Worm (Caenorhabditis elegans) whole organism, early embryonic: ENCODE results near the gene F15B9.10.

Experiments
- B0310.2 ChIP-seq: sonication (generic microtip); optimal IDR thresholded peaks from 2 replicates; lab custom pipeline; 2016; ENCODE audit warnings: mild to moderate bottlenecking, missing genetic modification characterization, missing compliant biosample characterization
- F13C5.2 ChIP-seq: sonication (generic microtip); optimal IDR thresholded peaks from 2 replicates; lab custom pipeline; 2017; ENCODE audit warnings: mild to moderate bottlenecking, missing genetic modification characterization, inconsistent platforms, missing compliant biosample characterization
- aly-1 ChIP-seq: sonication (generic microtip); optimal IDR thresholded peaks from 2 replicates; lab custom pipeline; 2016; ENCODE audit warnings: missing genetic modification characterization, missing compliant biosample characterization
- ama-1 ChIP-seq: fragments of 150-350 bp; optimal IDR thresholded peaks from 2 replicates; lab custom pipeline; 2014
- ceh-13 ChIP-seq: fragments of 200-800 bp; sonication (Bioruptor generic); optimal IDR thresholded peaks from 2 replicates; lab custom pipeline; 2018; ENCODE audit warnings: mild to moderate bottlenecking, missing genetic modification characterization, missing compliant biosample characterization
- ceh-36 ChIP-seq: sonication (generic microtip); optimal IDR thresholded peaks from 2 replicates; lab custom pipeline; 2016; ENCODE audit warnings: missing genetic modification characterization, inconsistent platforms, missing compliant biosample characterization
- ets-7 ChIP-seq: sonication (generic microtip); optimal IDR thresholded peaks from 2 replicates; lab custom pipeline; 2016; ENCODE audit warnings: missing genotype, missing genetic modification characterization, missing compliant biosample characterization
- flt-1 ChIP-seq: fragments of 200-800 bp; sonication (Bioruptor generic); IDR thresholded peaks from 2 replicates; pipeline ENCODE4 v1.3.6; 2022; ENCODE audit warnings: missing genetic modification characterization, missing compliant biosample characterization
- hmbx-1 ChIP-seq: sonication (generic microtip); optimal IDR thresholded peaks from 2 replicates; lab custom pipeline; 2016; ENCODE audit warnings: mild to moderate bottlenecking, missing genetic modification characterization, missing compliant biosample characterization
- hmg-4 ChIP-seq: fragments of 200-800 bp; sonication (Bioruptor generic); optimal IDR thresholded peaks from 2 replicates; lab custom pipeline; 2018; ENCODE audit warnings: mild to moderate bottlenecking, missing genetic modification characterization, missing compliant biosample characterization
- hnd-1 ChIP-seq: sonication (generic microtip); optimal IDR thresholded peaks from 2 replicates; lab custom pipeline; 2016; ENCODE audit warnings: missing genetic modification characterization, missing compliant biosample characterization
- pes-1 ChIP-seq: fragments of 200-800 bp; sonication (Bioruptor generic); IDR thresholded peaks from 2 replicates; pipeline ENCODE4 v1.3.6; 2022; ENCODE audit warnings: missing genetic modification reagents, missing genetic modification characterization, missing compliant biosample characterization
- scrt-1 ChIP-seq: fragments of 200-800 bp; sonication (Bioruptor generic); IDR thresholded peaks from 2 replicates; pipeline ENCODE4 v1.3.6; 2022; ENCODE audit warnings: missing genetic modification characterization, missing compliant biosample characterization
- sea-1 ChIP-seq: fragments of 200-800 bp; sonication (Bioruptor generic); conservative IDR thresholded peaks from 2 replicates; pipeline ENCODE4 v1.3.6; 2022; ENCODE audit warnings: missing genetic modification characterization, missing compliant biosample characterization
- tbx-11 ChIP-seq: fragments of 200-800 bp; sonication (Bioruptor generic); IDR thresholded peaks from 2 replicates; pipeline ENCODE4 v1.3.6; 2022; ENCODE audit warnings: missing genetic modification characterization, missing compliant biosample characterization
- tbx-37 ChIP-seq: fragments of 200-800 bp; sonication (Bioruptor generic); conservative IDR thresholded peaks from 2 replicates; pipeline ENCODE4 v1.3.6; 2022; ENCODE audit warnings: missing genetic modification reagents, missing genetic modification characterization, missing compliant biosample characterization
- tra-4 ChIP-seq: sonication (generic microtip); optimal IDR thresholded peaks from 2 replicates; lab custom pipeline; 2017; ENCODE audit warnings: missing genetic modification characterization, missing compliant biosample characterization

Gene F15B9.10

DNA sequence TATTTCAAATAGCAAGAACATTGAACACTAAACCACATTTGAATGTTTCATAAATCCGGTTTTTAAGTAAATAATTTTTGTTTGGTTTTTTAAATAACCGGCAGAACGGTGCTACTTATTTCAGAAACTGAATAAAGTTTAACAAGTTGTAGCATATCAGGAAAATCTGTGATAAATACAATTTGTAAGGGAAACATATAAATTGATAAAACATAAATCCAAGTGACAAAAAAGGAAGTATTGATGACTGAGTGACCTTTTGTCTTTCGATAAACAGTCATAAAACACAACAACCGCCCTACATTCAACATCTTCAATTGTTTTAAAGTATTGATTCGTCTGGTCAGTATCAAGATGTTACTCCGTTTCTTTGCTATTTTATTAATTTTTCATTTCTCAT lies 13.5 kb downstream of the F15B9.10 start, which contains the start of gene far-5:
Gene far-5, plus strand, starts transcription at position 301 of the 400 bp plus-strand sequence.
- TF ChIP-seq tbx-37, result no peak

DNA sequence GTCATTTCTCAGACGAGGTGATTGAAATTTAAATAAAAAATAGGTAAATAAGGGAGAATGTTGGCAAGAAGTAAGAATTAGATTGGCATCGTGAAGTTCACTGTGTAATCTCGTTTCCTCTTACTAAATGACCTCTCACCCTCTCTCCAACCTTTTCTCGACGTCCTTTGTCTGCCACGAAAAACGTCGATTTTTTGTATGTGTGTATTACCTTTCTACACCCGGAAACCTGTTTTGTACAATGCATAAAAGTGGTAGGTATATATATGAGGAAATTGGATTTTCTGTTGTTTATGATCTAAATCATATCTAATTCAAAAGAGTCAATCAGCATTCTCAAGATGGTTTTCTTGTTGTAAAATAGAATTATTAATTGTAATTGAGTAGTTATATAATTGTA lies 15.8 kb downstream of the F15B9.10 start, which contains the start of the genes F15B9.11 and dsl-7:
Gene F15B9.11, minus strand, starts transcription at position 5 of the 400 bp plus-strand sequence.
Gene dsl-7, plus strand, starts transcription at position 260 of the 400 bp plus-strand sequence.
- TF ChIP-seq ama-1 (no peak), hmg-4 (GFP tag; lab: Kevin White, UChicago) (no peak), tbx-11 (GFP tag; lab: Robert Waterston, UW) (no peak), scrt-1 (GFP tag; lab: Robert Waterston, UW) (no peak), aly-1 (tag; lab: Kevin White, UChicago) (no peak), tbx-37 (no peak), hmbx-1 (tag; lab: Kevin White, UChicago) (no peak), F13C5.2 (tag; lab: Kevin White, UChicago) (no peak), sea-1 (GFP tag; lab: Robert Waterston, UW) (no peak), pes-1 (no peak), tra-4 (tag; lab: Kevin White, UChicago) (no peak), ceh-36 (tag; lab: Kevin White, UChicago) (no peak), B0310.2 (tag; lab: Kevin White, UChicago) (no peak), ets-7 (no peak), flt-1 (no peak), ceh-13 (no peak), hnd-1 (tag; lab: Kevin White, UChicago) (no peak)

DNA sequence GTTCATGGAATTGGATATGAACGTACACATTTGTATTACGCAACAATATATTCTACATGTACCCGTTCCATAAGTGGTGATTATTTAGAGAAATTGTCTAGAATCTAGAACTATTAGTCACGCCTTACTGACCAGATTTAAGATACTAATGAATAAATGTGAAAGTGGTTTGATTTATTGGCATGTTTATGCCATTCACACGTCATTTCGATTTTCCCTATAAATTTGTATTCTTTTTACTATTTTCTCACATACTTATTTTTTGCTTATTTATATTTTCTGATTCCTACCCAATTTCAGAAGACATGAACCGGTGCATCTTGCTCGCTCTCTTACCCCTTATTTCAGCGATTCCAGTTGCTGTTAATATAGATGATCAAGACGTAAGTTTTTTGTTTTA lies 20.5 kb downstream of the F15B9.10 start, which contains the start of gene F15B9.8:
Gene F15B9.8, plus strand, starts transcription at position 301 of the 400 bp plus-strand sequence.
- no peak for TF ChIP-seq scrt-1 (GFP tag; lab: Robert Waterston, UW)
- TF ChIP-seq sea-1 (GFP tag; lab: Robert Waterston, UW), result no peak
- TF ChIP-seq tra-4 (tag; lab: Kevin White, UChicago), result no peak
- no peak for TF ChIP-seq ama-1
- TF ChIP-seq tbx-37, result no peak

DNA sequence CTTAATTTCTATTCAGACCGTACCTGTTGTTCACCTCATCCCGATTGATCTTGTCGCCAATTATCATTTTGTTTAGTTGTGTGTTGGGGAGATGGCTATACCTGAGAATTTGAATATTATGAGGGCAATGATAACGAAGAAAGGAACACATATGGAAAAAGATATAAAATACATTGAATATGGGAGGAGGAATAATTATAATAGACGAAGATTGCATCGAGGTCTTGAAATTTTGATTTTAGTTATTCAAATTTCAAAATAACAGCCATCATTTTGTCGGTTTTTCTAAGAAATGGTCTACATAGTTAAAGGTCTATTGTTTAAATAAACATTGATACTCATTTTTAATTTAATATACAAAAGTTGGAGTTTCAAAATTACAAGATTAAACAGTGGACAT lies 21.7 kb downstream of the F15B9.10 start, which contains the start of gene shw-3:
Gene shw-3, minus strand, starts transcription at position 101 of the 400 bp plus-strand sequence.
- TF ChIP-seq tbx-37 (no peak), ama-1 (no peak), flt-1 (no peak), B0310.2 (tag; lab: Kevin White, UChicago) (no peak), tra-4 (tag; lab: Kevin White, UChicago) (no peak)

DNA sequence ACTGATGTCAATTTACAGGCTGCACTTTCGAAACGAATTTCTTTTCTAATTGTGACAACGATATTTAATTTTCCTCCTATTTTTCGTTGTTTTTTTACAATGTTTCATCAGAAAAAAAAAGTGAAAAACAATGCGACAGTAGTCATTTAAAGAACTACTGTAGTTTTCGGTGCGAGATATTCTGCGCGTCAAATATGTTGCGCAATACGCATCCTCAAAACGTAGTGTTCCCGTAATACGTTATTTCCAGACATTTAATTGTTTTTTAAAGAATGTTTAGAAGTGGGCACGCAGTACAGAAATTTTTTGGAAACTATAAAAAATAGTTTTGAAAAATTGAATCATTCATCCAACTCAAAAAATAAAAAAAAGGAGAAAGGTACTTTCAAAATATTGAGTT lies 34.7 kb downstream of the F15B9.10 start:
- TF ChIP-seq B0310.2 (tag; lab: Kevin White, UChicago) (no peak), hnd-1 (tag; lab: Kevin White, UChicago) (no peak), pes-1 (no peak), flt-1 (no peak)

DNA sequence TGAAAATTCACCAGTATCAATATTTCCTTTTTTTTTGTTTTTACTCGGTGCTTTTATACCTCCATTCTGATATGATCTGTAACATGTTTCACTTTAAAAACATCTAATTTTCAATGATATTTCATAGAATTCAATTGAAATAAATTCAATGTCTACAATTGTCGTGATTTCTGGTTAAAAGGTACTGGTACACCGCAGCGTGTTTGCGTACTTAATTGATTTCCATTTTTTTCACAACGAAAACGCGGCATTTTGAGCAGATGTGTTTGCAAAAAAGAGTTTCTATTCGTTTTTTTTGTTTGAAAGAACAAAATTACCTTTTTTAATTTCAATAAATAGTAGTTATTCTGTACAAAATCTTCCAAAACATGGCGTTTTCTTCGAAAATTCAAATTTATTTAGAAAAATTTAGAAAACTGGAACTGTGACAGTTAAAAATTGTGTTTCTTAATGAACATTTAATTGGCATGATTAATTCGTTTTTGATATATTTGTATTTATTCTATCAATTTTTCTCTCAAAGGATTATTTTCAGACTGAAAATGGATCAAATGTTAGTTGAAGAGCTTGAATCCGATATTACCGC lies 38.1 kb downstream of the F15B9.10 start, which contains the start of gene pnn-1:
Gene pnn-1, plus strand, starts transcription at position 536 of the 586 bp plus-strand sequence.
- TF ChIP-seq flt-1 (no peak), tra-4 (tag; lab: Kevin White, UChicago) (no peak), ets-7 (no peak), B0310.2 (tag; lab: Kevin White, UChicago) (no peak), hmbx-1 (tag; lab: Kevin White, UChicago) (no peak), ceh-36 (tag; lab: Kevin White, UChicago) (no peak), tbx-11 (GFP tag; lab: Robert Waterston, UW) (no peak), hnd-1 (tag; lab: Kevin White, UChicago) (no peak), pes-1 (no peak), ama-1 (no peak), ceh-13 (no peak), F13C5.2 (tag; lab: Kevin White, UChicago) (no peak), scrt-1 (GFP tag; lab: Robert Waterston, UW) (no peak)

DNA sequence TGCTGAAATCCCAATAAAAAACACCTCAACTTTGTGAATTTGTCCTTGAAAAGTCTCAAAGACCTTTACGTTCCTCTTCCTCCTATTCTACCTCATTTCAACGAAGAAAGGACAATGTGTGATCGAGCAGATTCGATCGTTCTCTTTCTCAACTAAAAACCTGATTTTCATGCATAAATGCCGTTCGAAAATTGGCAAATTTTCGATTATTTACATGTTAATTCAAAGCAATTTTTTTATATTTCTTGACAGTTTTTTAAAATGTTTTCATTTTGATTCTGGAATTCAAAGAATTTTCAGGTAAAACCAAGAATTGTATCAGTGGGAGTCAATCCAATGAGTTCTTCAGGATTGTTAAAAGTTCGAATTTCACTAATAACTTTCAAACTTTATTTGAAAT lies 40.2 kb downstream of the F15B9.10 start, which contains the start of gene lin-46:
Gene lin-46, plus strand, starts transcription at position 301 of the 400 bp plus-strand sequence.
- TF ChIP-seq hmbx-1 (tag; lab: Kevin White, UChicago) (no peak), ama-1 (no peak), ceh-36 (tag; lab: Kevin White, UChicago) (no peak), ceh-13 (no peak), B0310.2 (tag; lab: Kevin White, UChicago) (no peak), pes-1 (no peak), tbx-37 (no peak), aly-1 (tag; lab: Kevin White, UChicago) (no peak), hmg-4 (GFP tag; lab: Kevin White, UChicago) (no peak), hnd-1 (tag; lab: Kevin White, UChicago) (no peak), ets-7 (no peak), scrt-1 (GFP tag; lab: Robert Waterston, UW) (no peak), tbx-11 (GFP tag; lab: Robert Waterston, UW) (no peak), F13C5.2 (tag; lab: Kevin White, UChicago) (no peak), flt-1 (no peak), tra-4 (tag; lab: Kevin White, UChicago) (no peak), sea-1 (GFP tag; lab: Robert Waterston, UW) (no peak)

DNA sequence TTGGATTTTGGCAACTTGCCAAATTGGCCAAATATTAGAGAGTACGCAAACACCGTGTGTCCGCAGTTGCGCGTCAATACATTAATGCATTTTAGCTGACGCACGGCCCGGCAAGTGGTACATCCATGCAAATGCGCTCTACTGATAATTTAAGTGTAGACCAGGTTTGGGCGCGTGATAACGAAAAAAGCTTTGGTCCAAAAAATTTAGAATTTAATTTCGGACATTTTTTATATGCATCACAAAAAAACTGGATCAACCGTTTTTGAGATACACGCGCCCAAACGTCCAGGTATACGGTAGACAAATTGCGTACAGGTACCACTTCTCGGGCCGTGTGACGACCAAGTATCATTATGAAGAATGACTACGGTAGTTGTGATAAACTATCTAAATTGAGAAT lies 40.8 kb downstream of the F15B9.10 start, which contains the start of gene R186.8:
Gene R186.8, minus strand, starts transcription at position 58 of the 403 bp plus-strand sequence.
- TF ChIP-seq tbx-37, result 0 out of 2 replicates have a peak, but pooled peaks have one; percentile 28
- peak; percentile 13 for TF ChIP-seq F13C5.2 (tag; lab: Kevin White, UChicago)
